Worm (Caenorhabditis elegans): Measurements from ENCODE around the gene Y39B6A.27.

DNA sequence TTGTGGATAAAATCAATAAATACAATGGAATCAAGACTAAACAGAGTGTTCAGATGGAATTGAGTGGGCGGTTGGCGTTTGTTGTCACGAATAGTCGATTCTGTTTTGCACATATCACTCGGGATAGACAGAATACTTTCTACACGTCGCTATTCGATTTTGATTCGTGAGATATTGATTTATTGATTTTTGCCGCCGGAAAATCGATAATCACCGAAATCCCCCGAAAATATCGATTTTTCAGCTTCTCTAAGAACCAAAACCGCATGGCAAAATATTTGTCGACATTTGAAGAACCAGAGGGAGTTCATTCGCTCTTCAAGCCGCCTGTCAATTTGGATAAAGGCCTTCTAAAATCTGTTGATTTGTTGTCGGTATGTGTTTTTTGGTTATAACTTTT lies 21.2 kb upstream of the Y39B6A.27 start:
- TF ChIP-seq snpc-4 (GFP tag; optimal IDR thresholded peaks at IDR 0.05) (no peak), snpc-4 (tag; optimal IDR thresholded peaks at IDR 0.05) (no peak), madf-8 (GFP tag; conservative IDR thresholded peaks at IDR 0.05) (no peak), lag-1 (GFP tag; IDR thresholded peaks at IDR 0.05) (no peak), pha-4 (tag; optimal IDR thresholded peaks at IDR 0.05) (no peak), D2030.7 (GFP tag; IDR thresholded peaks at IDR 0.05) (no peak), egl-44 (GFP tag; IDR thresholded peaks at IDR 0.05) (no peak), snpc-1.3 (tag; optimal IDR thresholded peaks at IDR 0.05; ENCODE audit: insufficient read depth) (no peak), attf-5 (GFP tag; optimal IDR thresholded peaks at IDR 0.05) (no peak), unc-62 (GFP tag; optimal IDR thresholded peaks at IDR 0.05) (no peak), K12H6.12 (tag; optimal IDR thresholded peaks at IDR 0.05) (no peak)

All from whole organism, young adult.